Fruit fly (Drosophila melanogaster) whole organism, embryonic: ENCODE results near the gene CG18766.

ENCODE experiments used
- Bteb2 ChIP-seq: fragments of 200-800 bp; sonication (Bioruptor generic); optimal IDR thresholded peaks from 2 replicates; lab custom pipeline; 2016; ENCODE audit warnings: missing biosample characterization, missing genetic modification characterization
- CG10366 ChIP-seq: fragments of 200-800 bp; sonication (Bioruptor generic); IDR thresholded peaks from 2 replicates; pipeline ENCODE4 v1.3.6; 2022; ENCODE audit warnings: missing biosample characterization, missing genetic modification characterization
- CG11085 ChIP-seq: fragments of 200-800 bp; sonication (Bioruptor generic); IDR thresholded peaks from 2 replicates; pipeline ENCODE4 v1.3.6; 2022; ENCODE audit warnings: missing biosample characterization, missing genetic modification characterization
- CG11398 ChIP-seq: fragments of 200-800 bp; sonication (Bioruptor generic); optimal IDR thresholded peaks from 2 replicates; lab custom pipeline; 2016; ENCODE audit warnings: missing biosample characterization, missing genetic modification characterization
- CG12769 ChIP-seq: fragments of 200-800 bp; sonication (Bioruptor generic); optimal IDR thresholded peaks from 2 replicates; lab custom pipeline; 2019; ENCODE audit warnings: missing biosample characterization, mild to moderate bottlenecking, missing genetic modification characterization, moderate library complexity
- CG1529 ChIP-seq: fragments of 200-800 bp; sonication (Bioruptor generic); optimal IDR thresholded peaks from 3 replicates; lab custom pipeline; 2018; ENCODE audit warnings: missing biosample characterization, missing genetic modification characterization
- CG15696 ChIP-seq: fragments of 200-800 bp; sonication (Bioruptor generic); optimal IDR thresholded peaks from 2 replicates; lab custom pipeline; 2019; ENCODE audit warnings: missing biosample characterization, mild to moderate bottlenecking, missing genetic modification characterization, moderate library complexity
- CG16863 ChIP-seq: fragments of 200-800 bp; sonication (Bioruptor generic); optimal IDR thresholded peaks from 3 replicates; lab custom pipeline; 2016; ENCODE audit warnings: missing biosample characterization, missing genetic modification characterization
- CG1832 ChIP-seq: fragments of 200-800 bp; sonication (Bioruptor generic); optimal IDR thresholded peaks from 2 replicates; lab custom pipeline; 2017; ENCODE audit warnings: missing biosample characterization, mild to moderate bottlenecking, missing genetic modification characterization, inconsistent platforms
- CG2712 ChIP-seq: fragments of 200-800 bp; optimal IDR thresholded peaks from 3 replicates; lab custom pipeline; 2019; ENCODE audit warnings: missing biosample characterization, mild to moderate bottlenecking, missing genetic modification characterization, moderate library complexity
- CG3065 ChIP-seq: fragments of 200-800 bp; sonication (Bioruptor generic); optimal IDR thresholded peaks from 2 replicates; lab custom pipeline; 2016; ENCODE audit warnings: missing biosample characterization, missing genetic modification characterization
- CG31365 ChIP-seq: fragments of 200-800 bp; sonication (Bioruptor generic); optimal IDR thresholded peaks from 2 replicates; lab custom pipeline; 2018; ENCODE audit warnings: missing biosample characterization, mild to moderate bottlenecking, missing genetic modification characterization
- CG4282 ChIP-seq: fragments of 200-800 bp; sonication (Bioruptor generic); optimal IDR thresholded peaks from 2 replicates; lab custom pipeline; 2016; ENCODE audit warnings: missing biosample characterization, missing genetic modification characterization
- CG7271 ChIP-seq: fragments of 200-800 bp; sonication (Bioruptor generic); optimal IDR thresholded peaks from 2 replicates; lab custom pipeline; 2018; ENCODE audit warnings: missing biosample characterization, mild to moderate bottlenecking, missing genetic modification characterization, moderate library complexity
- CG7987 ChIP-seq: fragments of 200-800 bp; sonication (Bioruptor generic); optimal IDR thresholded peaks from 2 replicates; lab custom pipeline; 2018; ENCODE audit warnings: missing biosample characterization, mild to moderate bottlenecking, missing genetic modification characterization, moderate library complexity
- CG9797 ChIP-seq: fragments of 200-800 bp; sonication (Bioruptor generic); optimal IDR thresholded peaks from 3 replicates; lab custom pipeline; 2018; ENCODE audit warnings: missing biosample characterization, mild to moderate bottlenecking, missing genetic modification characterization
- CG9817 ChIP-seq: fragments of 200-800 bp; sonication (Bioruptor generic); optimal IDR thresholded peaks from 2 replicates; lab custom pipeline; 2018; ENCODE audit warnings: missing biosample characterization, mild to moderate bottlenecking, missing genetic modification characterization, moderate library complexity
- Dek ChIP-seq: fragments of 200-800 bp; sonication (Bioruptor generic); optimal IDR thresholded peaks from 3 replicates; lab custom pipeline; 2019; ENCODE audit warnings: missing biosample characterization, mild to moderate bottlenecking, missing genetic modification characterization, moderate library complexity
- Fer3 ChIP-seq: fragments of 200-800 bp; sonication (Bioruptor generic); optimal IDR thresholded peaks from 2 replicates; lab custom pipeline; 2018; ENCODE audit warnings: missing biosample characterization, mild to moderate bottlenecking, missing genetic modification characterization, moderate library complexity
- MBD-R2 ChIP-seq: fragments of 200-800 bp; sonication (Bioruptor generic); IDR thresholded peaks from 2 replicates; pipeline ENCODE4 v1.3.6; 2022; ENCODE audit warnings: missing biosample characterization, missing genetic modification characterization
- MESR4 ChIP-seq: fragments of 200-800 bp; sonication (Bioruptor generic); optimal IDR thresholded peaks from 2 replicates; lab custom pipeline; 2018; ENCODE audit warnings: missing biosample characterization, mild to moderate bottlenecking, missing genetic modification characterization, moderate library complexity
- Mad ChIP-seq: fragments of 200-800 bp; sonication (Bioruptor generic); optimal IDR thresholded peaks from 2 replicates; lab custom pipeline; 2016; ENCODE audit warnings: missing biosample characterization, missing genetic modification characterization
- Neu2 ChIP-seq: fragments of 200-800 bp; sonication (Bioruptor generic); optimal IDR thresholded peaks from 3 replicates; lab custom pipeline; 2016; ENCODE audit warnings: missing biosample characterization, missing genetic modification characterization, borderline replicate concordance
- Nf-YA ChIP-seq: fragments of 200-800 bp; sonication (Bioruptor generic); IDR thresholded peaks from 2 replicates; pipeline ENCODE4 v1.3.6; 2022; ENCODE audit warnings: missing biosample characterization, missing genetic modification characterization
- Pdp1 ChIP-seq, 2 experiments: fragments of 200-800 bp; sonication (Bioruptor generic); optimal IDR thresholded peaks; 3 replicates each; lab custom pipeline; 2016; ENCODE audit warnings: missing biosample characterization in 2 of 2, missing genetic modification characterization in 2 of 2, mild to moderate bottlenecking in 1 of 2, moderate library complexity in 1 of 2
- ab ChIP-seq: fragments of 200-800 bp; sonication (Bioruptor generic); optimal IDR thresholded peaks from 2 replicates; lab custom pipeline; 2016; ENCODE audit warnings: missing biosample characterization, missing genetic modification characterization
- ash1 ChIP-seq: fragments of 200-800 bp; sonication (Bioruptor generic); optimal IDR thresholded peaks from 2 replicates; lab custom pipeline; 2018; ENCODE audit warnings: missing biosample characterization, mild to moderate bottlenecking, missing genetic modification characterization
- bigmax ChIP-seq: fragments of 200-800 bp; sonication (Bioruptor generic); optimal IDR thresholded peaks from 2 replicates; lab custom pipeline; 2018; ENCODE audit warnings: missing biosample characterization, mild to moderate bottlenecking, missing genetic modification characterization
- br ChIP-seq: fragments of >200 bp; optimal IDR thresholded peaks from 2 replicates; lab custom pipeline; 2017
- crol ChIP-seq: fragments of 200-800 bp; sonication (Bioruptor generic); IDR thresholded peaks from 2 replicates; pipeline ENCODE4 v1.3.6; 2022; ENCODE audit warnings: missing biosample characterization, missing genetic modification characterization
- da ChIP-seq: fragments of 200-800 bp; sonication (Bioruptor generic); optimal IDR thresholded peaks from 2 replicates; lab custom pipeline; 2016; ENCODE audit warnings: missing biosample characterization, missing genetic modification characterization
- dimm ChIP-seq: fragments of 200-800 bp; sonication (Bioruptor generic); IDR thresholded peaks from 2 replicates; pipeline ENCODE4 v1.3.6; 2022; ENCODE audit warnings: missing biosample characterization, missing genetic modification characterization
- emc ChIP-seq: fragments of 200-800 bp; sonication (Bioruptor generic); optimal IDR thresholded peaks from 2 replicates; lab custom pipeline; 2016; ENCODE audit warnings: missing biosample characterization, missing genetic modification characterization
- fu2 ChIP-seq: fragments of 200-800 bp; sonication (Bioruptor generic); optimal IDR thresholded peaks from 2 replicates; lab custom pipeline; 2016; ENCODE audit warnings: missing biosample characterization, missing genetic modification characterization
- gcm2 ChIP-seq: fragments of 200-800 bp; sonication (Bioruptor generic); optimal IDR thresholded peaks from 2 replicates; lab custom pipeline; 2016; ENCODE audit warnings: missing biosample characterization, missing genetic modification characterization
- gsb ChIP-seq: fragments of 200-800 bp; sonication (Bioruptor generic); IDR thresholded peaks from 2 replicates; pipeline ENCODE4 v1.3.6; 2022; ENCODE audit warnings: missing biosample characterization, missing genetic modification characterization
- jigr1 ChIP-seq: fragments of 200-800 bp; sonication (Bioruptor generic); IDR thresholded peaks from 3 replicates; pipeline ENCODE4 v1.3.6; 2022; ENCODE audit warnings: missing biosample characterization, missing genetic modification characterization
- kah ChIP-seq: fragments of 200-800 bp; sonication (Bioruptor generic); optimal IDR thresholded peaks from 2 replicates; lab custom pipeline; 2018; ENCODE audit warnings: missing biosample characterization, mild to moderate bottlenecking, missing genetic modification characterization
- nerfin-2 ChIP-seq: fragments of 200-800 bp; sonication (Bioruptor generic); IDR thresholded peaks from 2 replicates; pipeline ENCODE4 v1.3.6; 2022; ENCODE audit warnings: missing biosample characterization, missing genetic modification characterization; ENCODE audit not compliant: partially characterized antibody
- pros ChIP-seq: fragments of 200-800 bp; sonication (Bioruptor generic); optimal IDR thresholded peaks from 3 replicates; lab custom pipeline; 2019; ENCODE audit warnings: missing biosample characterization, mild to moderate bottlenecking, missing genetic modification characterization, moderate library complexity
- run ChIP-seq: fragments of 200-800 bp; sonication (Bioruptor generic); optimal IDR thresholded peaks from 3 replicates; lab custom pipeline; 2018; ENCODE audit warnings: missing biosample characterization, mild to moderate bottlenecking, missing genetic modification characterization
- sisA ChIP-seq: fragments of 200-800 bp; sonication (Bioruptor generic); IDR thresholded peaks from 2 replicates; pipeline ENCODE4 v1.3.6; 2022; ENCODE audit warnings: missing biosample characterization, missing genetic modification characterization
- slbo ChIP-seq: fragments of 200-800 bp; sonication (Bioruptor generic); IDR thresholded peaks from 2 replicates; pipeline ENCODE4 v1.3.6; 2022; ENCODE audit warnings: missing biosample characterization, missing genetic modification characterization
- slp2 ChIP-seq: fragments of 200-800 bp; sonication (Bioruptor generic); optimal IDR thresholded peaks from 2 replicates; lab custom pipeline; 2016; ENCODE audit warnings: missing biosample characterization, missing genetic modification characterization
- sna ChIP-seq: fragments of 200-800 bp; sonication (Bioruptor generic); IDR thresholded peaks from 2 replicates; pipeline ENCODE4 v1.3.6; 2022; ENCODE audit warnings: missing biosample characterization, missing genetic modification characterization; ENCODE audit not compliant: partially characterized antibody
- ssp ChIP-seq: fragments of 200-800 bp; sonication (Bioruptor generic); IDR thresholded peaks from 2 replicates; pipeline ENCODE4 v1.3.6; 2022; ENCODE audit warnings: missing biosample characterization, missing genetic modification characterization
- tap ChIP-seq: fragments of 200-800 bp; optimal IDR thresholded peaks from 3 replicates; lab custom pipeline; 2019; ENCODE audit warnings: missing biosample characterization, mild to moderate bottlenecking, missing genetic modification characterization, moderate library complexity
- trem ChIP-seq: fragments of 200-800 bp; optimal IDR thresholded peaks from 3 replicates; lab custom pipeline; 2019; ENCODE audit warnings: missing biosample characterization, mild to moderate bottlenecking, missing genetic modification characterization, moderate library complexity
- vfl ChIP-seq: fragments of 200-800 bp; sonication (Bioruptor generic); optimal IDR thresholded peaks from 2 replicates; lab custom pipeline; 2016; ENCODE audit warnings: missing biosample characterization, missing genetic modification characterization
- zen2 ChIP-seq: fragments of 200-800 bp; sonication (Bioruptor generic); IDR thresholded peaks from 3 replicates; pipeline ENCODE4 v1.3.6; 2022; ENCODE audit warnings: missing biosample characterization, missing genetic modification characterization; ENCODE audit not compliant: partially characterized antibody

CG18766 gene

DNA sequence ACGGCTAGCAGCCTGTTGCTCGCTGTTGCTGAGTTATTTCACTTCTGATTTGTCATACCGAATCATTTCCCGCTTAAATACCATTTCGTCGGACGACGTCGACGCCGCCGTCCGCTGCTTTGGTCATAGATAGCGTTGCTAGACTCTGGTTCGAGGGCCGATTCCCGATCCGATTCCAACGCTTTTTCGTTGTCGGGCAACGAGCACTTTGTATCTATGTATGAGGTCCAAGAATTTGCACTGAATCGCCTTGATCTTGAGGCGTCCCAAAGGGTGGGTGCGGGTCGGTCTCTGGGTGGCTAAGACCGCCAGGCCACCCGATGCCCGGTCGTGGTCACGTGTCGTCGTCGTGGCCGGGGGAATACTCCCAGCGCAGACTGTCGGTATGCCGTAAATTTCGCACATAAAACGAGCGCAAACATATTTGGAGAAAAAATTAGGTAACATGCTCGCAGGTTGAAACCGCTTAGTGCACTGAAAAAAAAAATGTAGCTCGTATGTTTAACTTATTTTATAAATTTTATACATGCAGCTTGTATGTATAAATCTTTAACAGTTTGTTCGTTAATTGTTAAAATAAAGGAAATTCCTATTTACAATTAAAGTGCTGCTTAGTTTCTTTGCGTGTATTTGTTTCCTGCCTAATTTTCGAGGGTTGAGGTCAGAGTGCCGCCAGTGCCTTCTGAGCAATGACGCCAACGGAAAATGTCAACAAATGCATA is 47.3 kb upstream of the CG18766 start, which contains the start of gene CG3348 (continued):
- TF ChIP-seq CG11398 (GFP tag; lab: Kevin White, UChicago) (peak; percentile 15), br (no peak), CG11085 (GFP tag; lab: Robert Waterston, UW) (peak; percentile 66), Pdp1 (GFP tag; optimal IDR thresholded peaks at IDR 0.05; lab: Kevin White, UChicago) (peak; percentile 64 to 73), emc (GFP tag; lab: Kevin White, UChicago) (peak; percentile 13), fu2 (GFP tag; lab: Kevin White, UChicago) (peak; percentile 43), CG10366 (peak; percentile 71), ssp (peak; percentile 64), slbo (GFP tag; lab: Robert Waterston, UW) (peak; percentile 92), Nf-YA (GFP tag; lab: Robert Waterston, UW) (peak; percentile 42; the same call in 1 of the 2 replicates), tap (peak; percentile 48), MESR4 (GFP tag; lab: Kevin White, UChicago) (no peak), crol (GFP tag; lab: Robert Waterston, UW) (no peak), sisA (GFP tag; lab: Robert Waterston, UW) (peak; percentile 66), run (tag; lab: Kevin White, UChicago) (no peak), CG4282 (GFP tag; lab: Kevin White, UChicago) (no peak), CG3065 (GFP tag; lab: Kevin White, UChicago) (peak; percentile 9), gcm2 (GFP tag; lab: Kevin White, UChicago) (no peak), CG7271 (tag; lab: Kevin White, UChicago) (peak; percentile 23), CG7987 (GFP tag; lab: Kevin White, UChicago) (peak; percentile 10), jigr1 (GFP tag; lab: Robert Waterston, UW) (no peak), CG12769 (peak; percentile 61), da (GFP tag; lab: Kevin White, UChicago) (no peak), ash1 (no peak), dimm (GFP tag; lab: Robert Waterston, UW) (no peak), trem (tag; lab: Kevin White, UChicago) (peak; percentile 22), bigmax (no peak), CG9817 (tag; lab: Kevin White, UChicago) (peak; percentile 82), Fer3 (tag; lab: Kevin White, UChicago) (peak; percentile 89), Bteb2 (peak; percentile 53), pros (GFP tag; lab: Kevin White, UChicago) (no peak), Neu2 (no peak), CG2712 (tag; lab: Kevin White, UChicago) (peak; percentile 64), CG31365 (no peak), CG16863 (GFP tag; lab: Kevin White, UChicago) (peak; percentile 32), Dek (peak; percentile 72), CG15696 (tag; lab: Kevin White, UChicago) (peak; percentile 64), ab (no peak), zen2 (GFP tag; lab: Robert Waterston, UW) (no peak), CG1529 (GFP tag; lab: Kevin White, UChicago) (peak; percentile 20), vfl (GFP tag; lab: Kevin White, UChicago) (peak; percentile 66), nerfin-2 (GFP tag; lab: Robert Waterston, UW) (no peak), gsb (GFP tag; lab: Robert Waterston, UW) (no peak), MBD-R2 (GFP tag; lab: Robert Waterston, UW) (peak; percentile 61; the same call in 1 of the 2 replicates), CG1832 (GFP tag; lab: Kevin White, UChicago) (no peak), slp2 (GFP tag; lab: Kevin White, UChicago) (peak; percentile 12), Mad (GFP tag; lab: Kevin White, UChicago) (peak; percentile 17), sna (GFP tag; lab: Robert Waterston, UW) (no peak), kah (GFP tag; lab: Kevin White, UChicago) (peak; percentile 14), CG9797 (GFP tag; lab: Kevin White, UChicago) (no peak)
